Fruit fly (Drosophila melanogaster) whole organism, embryonic: ENCODE results near the gene Phyhd1.
A peak's percentile ranks its signal among the peaks of the same experiment; 100 is the strongest.

Experiments
- ATbp ChIP-seq: fragments of 200-800 bp; sonication (Bioruptor generic); optimal IDR thresholded peaks from 2 replicates; lab custom pipeline; 2017; ENCODE audit warnings: missing biosample characterization, mild to moderate bottlenecking, missing genetic modification characterization, missing genetic modification reagents
- Bgb ChIP-seq: fragments of 200-800 bp; sonication (Bioruptor generic); IDR thresholded peaks from 2 replicates; pipeline ENCODE4 v1.3.6; 2022; ENCODE audit warnings: missing biosample characterization, missing genetic modification characterization; ENCODE audit not compliant: partially characterized antibody
- CG10431 ChIP-seq: fragments of 200-800 bp; sonication (Bioruptor generic); optimal IDR thresholded peaks from 3 replicates; lab custom pipeline; 2018; ENCODE audit warnings: missing biosample characterization, mild to moderate bottlenecking, missing genetic modification characterization
- CG10543 ChIP-seq: fragments of 200-800 bp; sonication (Bioruptor generic); optimal IDR thresholded peaks from 3 replicates; lab custom pipeline; 2017; ENCODE audit warnings: missing biosample characterization, mild to moderate bottlenecking, missing genetic modification characterization, moderate library complexity
- CG10979 ChIP-seq: fragments of 200-800 bp; sonication (Bioruptor generic); optimal IDR thresholded peaks from 2 replicates; lab custom pipeline; 2018; ENCODE audit warnings: missing biosample characterization, mild to moderate bottlenecking, missing genetic modification characterization, moderate library complexity
- CG11456 ChIP-seq: fragments of 200-800 bp; sonication (Bioruptor generic); IDR thresholded peaks from 3 replicates; pipeline ENCODE4 v1.3.6; 2022; ENCODE audit warnings: missing biosample characterization, missing genetic modification characterization
- CG11560 ChIP-seq: fragments of 200-800 bp; sonication (Bioruptor generic); IDR thresholded peaks from 3 replicates; pipeline ENCODE4 v1.3.6; 2022; ENCODE audit warnings: missing biosample characterization, missing genetic modification characterization
- CG12071 ChIP-seq: fragments of 200-800 bp; sonication (Bioruptor generic); optimal IDR thresholded peaks from 3 replicates; lab custom pipeline; 2018; ENCODE audit warnings: missing biosample characterization, mild to moderate bottlenecking, missing genetic modification characterization
- CG1529 ChIP-seq: fragments of 200-800 bp; sonication (Bioruptor generic); optimal IDR thresholded peaks from 3 replicates; lab custom pipeline; 2018; ENCODE audit warnings: missing biosample characterization, missing genetic modification characterization
- CG15514 ChIP-seq: fragments of 200-800 bp; sonication (Bioruptor generic); optimal IDR thresholded peaks from 3 replicates; lab custom pipeline; 2017; ENCODE audit warnings: missing biosample characterization, missing genetic modification characterization, mild to moderate bottlenecking, moderate library complexity, missing genetic modification reagents
- CG16813 ChIP-seq: fragments of 200-800 bp; sonication (Bioruptor generic); IDR thresholded peaks from 3 replicates; pipeline ENCODE4 v1.3.6; 2022; ENCODE audit warnings: missing biosample characterization, missing genetic modification characterization; ENCODE audit not compliant: partially characterized antibody
- CG17328 ChIP-seq: fragments of 200-800 bp; sonication (Bioruptor generic); IDR thresholded peaks from 2 replicates; pipeline ENCODE4 v1.3.6; 2022; ENCODE audit warnings: missing biosample characterization, missing genetic modification characterization
- CG2120 ChIP-seq: fragments of 200-800 bp; sonication (Bioruptor generic); optimal IDR thresholded peaks from 3 replicates; lab custom pipeline; 2016; ENCODE audit warnings: missing biosample characterization, missing genetic modification characterization
- CG31224 ChIP-seq: fragments of 200-800 bp; sonication (Bioruptor generic); IDR thresholded peaks from 2 replicates; pipeline ENCODE4 v1.3.6; 2022; ENCODE audit warnings: missing biosample characterization, missing genetic modification characterization
- CG32767 ChIP-seq: fragments of 200-800 bp; sonication (Bioruptor generic); IDR thresholded peaks from 2 replicates; pipeline ENCODE4 v1.3.6; 2022; ENCODE audit warnings: missing biosample characterization, missing genetic modification characterization
- CG32772 ChIP-seq: fragments of 200-800 bp; sonication (Bioruptor generic); IDR thresholded peaks from 2 replicates; pipeline ENCODE4 v1.3.6; 2022; ENCODE audit warnings: missing biosample characterization, missing genetic modification characterization
- CG34224 ChIP-seq: fragments of 200-800 bp; sonication (Bioruptor generic); IDR thresholded peaks from 3 replicates; pipeline ENCODE4 v1.3.6; 2022; ENCODE audit warnings: missing biosample characterization, missing genetic modification characterization; ENCODE audit not compliant: partially characterized antibody
- CG3995 ChIP-seq: fragments of 200-800 bp; sonication (Bioruptor generic); optimal IDR thresholded peaks from 3 replicates; lab custom pipeline; 2016; ENCODE audit warnings: missing biosample characterization, missing genetic modification characterization
- CG4360 ChIP-seq: fragments of 200-800 bp; sonication (Bioruptor generic); IDR thresholded peaks from 2 replicates; pipeline ENCODE4 v1.3.6; 2022; ENCODE audit warnings: missing biosample characterization, missing genetic modification characterization
- CG4854 ChIP-seq: fragments of 200-800 bp; sonication (Bioruptor generic); optimal IDR thresholded peaks from 2 replicates; lab custom pipeline; 2016; ENCODE audit warnings: missing biosample characterization, missing genetic modification characterization, inconsistent platforms
- CG5953 ChIP-seq: fragments of 200-800 bp; sonication (Bioruptor generic); IDR thresholded peaks from 2 replicates; pipeline ENCODE4 v1.3.6; 2022; ENCODE audit warnings: missing biosample characterization, missing genetic modification characterization
- CG6683 ChIP-seq: fragments of 200-800 bp; sonication (Bioruptor generic); optimal IDR thresholded peaks from 2 replicates; lab custom pipeline; 2017; ENCODE audit warnings: missing biosample characterization, mild to moderate bottlenecking, missing genetic modification characterization, missing genetic modification reagents
- CG7839 ChIP-seq: fragments of 200-800 bp; sonication (Bioruptor generic); optimal IDR thresholded peaks from 3 replicates; lab custom pipeline; 2018; ENCODE audit warnings: missing biosample characterization, mild to moderate bottlenecking, missing genetic modification characterization, moderate library complexity
- CG9797 ChIP-seq: fragments of 200-800 bp; sonication (Bioruptor generic); optimal IDR thresholded peaks from 3 replicates; lab custom pipeline; 2018; ENCODE audit warnings: missing biosample characterization, mild to moderate bottlenecking, missing genetic modification characterization
- Doc2 ChIP-seq: fragments of 200-800 bp; sonication (Bioruptor generic); IDR thresholded peaks from 2 replicates; pipeline ENCODE4 v1.3.6; 2022; ENCODE audit warnings: missing biosample characterization, missing genetic modification characterization
- ERR ChIP-seq: fragments of 200-800 bp; sonication (Bioruptor generic); optimal IDR thresholded peaks from 2 replicates; lab custom pipeline; 2016; ENCODE audit warnings: missing biosample characterization, missing genetic modification characterization
- HmgZ ChIP-seq: fragments of 200-800 bp; sonication (Bioruptor generic); optimal IDR thresholded peaks from 2 replicates; lab custom pipeline; 2018; ENCODE audit warnings: missing biosample characterization, mild to moderate bottlenecking, missing genetic modification characterization
- NfI ChIP-seq: fragments of 200-800 bp; sonication (Bioruptor generic); optimal IDR thresholded peaks from 3 replicates; lab custom pipeline; 2018; ENCODE audit warnings: missing biosample characterization, mild to moderate bottlenecking, missing genetic modification characterization, moderate library complexity
- Sin3A ChIP-seq: fragments of >200 bp; optimal IDR thresholded peaks from 2 replicates; lab custom pipeline; 2018
- Sry-δ ChIP-seq: fragments of 200-800 bp; sonication (Bioruptor generic); optimal IDR thresholded peaks from 2 replicates; lab custom pipeline; 2016; ENCODE audit warnings: missing biosample characterization, missing genetic modification characterization
- YL-1 ChIP-seq: fragments of 200-800 bp; sonication (Bioruptor generic); optimal IDR thresholded peaks from 3 replicates; lab custom pipeline; 2017; ENCODE audit warnings: missing biosample characterization, mild to moderate bottlenecking, missing genetic modification characterization
- abd-A ChIP-seq: fragments of 200-800 bp; sonication (Bioruptor generic); optimal IDR thresholded peaks from 3 replicates; lab custom pipeline; 2019; ENCODE audit warnings: missing biosample characterization, mild to moderate bottlenecking, missing genetic modification characterization, moderate library complexity
- ash1 ChIP-seq: fragments of 200-800 bp; sonication (Bioruptor generic); optimal IDR thresholded peaks from 2 replicates; lab custom pipeline; 2018; ENCODE audit warnings: missing biosample characterization, mild to moderate bottlenecking, missing genetic modification characterization
- bbx ChIP-seq: fragments of 200-800 bp; sonication (Bioruptor generic); IDR thresholded peaks from 2 replicates; pipeline ENCODE4 v1.3.6; 2022; ENCODE audit warnings: missing biosample characterization, missing genetic modification characterization; ENCODE audit not compliant: partially characterized antibody
- cas ChIP-seq: fragments of 200-800 bp; sonication (Bioruptor generic); IDR thresholded peaks from 2 replicates; pipeline ENCODE4 v1.3.6; 2022; ENCODE audit warnings: missing biosample characterization, missing genetic modification characterization
- caup ChIP-seq: fragments of 200-800 bp; sonication (Bioruptor generic); optimal IDR thresholded peaks from 3 replicates; lab custom pipeline; 2017; ENCODE audit warnings: missing biosample characterization, mild to moderate bottlenecking, missing genetic modification characterization, moderate library complexity; ENCODE audit not compliant: severe bottlenecking
- crc ChIP-seq: fragments of 200-800 bp; sonication (Bioruptor generic); optimal IDR thresholded peaks from 2 replicates; lab custom pipeline; 2016; ENCODE audit warnings: missing biosample characterization, missing genetic modification characterization
- croc ChIP-seq: fragments of 200-800 bp; sonication (Bioruptor generic); conservative IDR thresholded peaks from 3 replicates; pipeline ENCODE4 v1.3.6; 2022; ENCODE audit warnings: missing biosample characterization, missing genetic modification characterization
- crp ChIP-seq, 2 experiments: fragments of 200-800 bp; sonication (Bioruptor generic); optimal IDR thresholded peaks; 2 replicates in 1 of 2; 3 replicates in 1 of 2; lab custom pipeline; 2017; ENCODE audit warnings: missing biosample characterization in 2 of 2, missing genetic modification characterization in 2 of 2, mild to moderate bottlenecking in 1 of 2, moderate library complexity in 1 of 2
- fd64A ChIP-seq: fragments of 200-800 bp; sonication (Bioruptor generic); optimal IDR thresholded peaks from 3 replicates; lab custom pipeline; 2018; ENCODE audit warnings: missing biosample characterization, mild to moderate bottlenecking, missing genetic modification characterization
- knrl ChIP-seq: fragments of 200-800 bp; sonication (Bioruptor generic); IDR thresholded peaks from 3 replicates; pipeline ENCODE4 v1.3.6; 2022; ENCODE audit warnings: missing biosample characterization, missing genetic modification characterization; ENCODE audit not compliant: partially characterized antibody
- lmd ChIP-seq: fragments of 200-800 bp; sonication (Bioruptor generic); IDR thresholded peaks from 2 replicates; pipeline ENCODE4 v1.3.6; 2022; ENCODE audit warnings: missing biosample characterization, missing genetic modification characterization
- mam ChIP-seq: fragments of 200-800 bp; sonication (Bioruptor generic); optimal IDR thresholded peaks from 3 replicates; lab custom pipeline; 2016; ENCODE audit warnings: missing biosample characterization, missing genetic modification characterization
- mld ChIP-seq: fragments of 200-800 bp; sonication (Bioruptor generic); IDR thresholded peaks from 3 replicates; pipeline ENCODE4 v1.3.6; 2022; ENCODE audit warnings: missing biosample characterization, missing genetic modification characterization; ENCODE audit not compliant: partially characterized antibody
- run ChIP-seq: fragments of 200-800 bp; sonication (Bioruptor generic); optimal IDR thresholded peaks from 3 replicates; lab custom pipeline; 2018; ENCODE audit warnings: missing biosample characterization, mild to moderate bottlenecking, missing genetic modification characterization
- schlank ChIP-seq: fragments of 200-800 bp; sonication (Bioruptor generic); optimal IDR thresholded peaks from 2 replicates; lab custom pipeline; 2018; ENCODE audit warnings: missing biosample characterization, mild to moderate bottlenecking, missing genetic modification characterization
- sim ChIP-seq: fragments of 200-800 bp; sonication (Bioruptor generic); IDR thresholded peaks from 2 replicates; pipeline ENCODE4 v1.3.6; 2022; ENCODE audit warnings: missing biosample characterization, missing genetic modification characterization
- slp2 ChIP-seq: fragments of 200-800 bp; sonication (Bioruptor generic); optimal IDR thresholded peaks from 2 replicates; lab custom pipeline; 2016; ENCODE audit warnings: missing biosample characterization, missing genetic modification characterization
- stc ChIP-seq: fragments of 200-800 bp; sonication (Bioruptor generic); IDR thresholded peaks from 2 replicates; pipeline ENCODE4 v1.3.6; 2022; ENCODE audit warnings: missing biosample characterization, missing genetic modification characterization
- vnd ChIP-seq: fragments of 200-800 bp; sonication (Bioruptor generic); IDR thresholded peaks from 3 replicates; pipeline ENCODE4 v1.3.6; 2022; ENCODE audit warnings: missing biosample characterization, missing genetic modification characterization; ENCODE audit not compliant: partially characterized antibody
- wek ChIP-seq: fragments of 200-800 bp; sonication (Bioruptor generic); optimal IDR thresholded peaks from 3 replicates; lab custom pipeline; 2018; ENCODE audit warnings: missing biosample characterization, mild to moderate bottlenecking, missing genetic modification characterization, moderate library complexity

The Phyhd1 gene

DNA sequence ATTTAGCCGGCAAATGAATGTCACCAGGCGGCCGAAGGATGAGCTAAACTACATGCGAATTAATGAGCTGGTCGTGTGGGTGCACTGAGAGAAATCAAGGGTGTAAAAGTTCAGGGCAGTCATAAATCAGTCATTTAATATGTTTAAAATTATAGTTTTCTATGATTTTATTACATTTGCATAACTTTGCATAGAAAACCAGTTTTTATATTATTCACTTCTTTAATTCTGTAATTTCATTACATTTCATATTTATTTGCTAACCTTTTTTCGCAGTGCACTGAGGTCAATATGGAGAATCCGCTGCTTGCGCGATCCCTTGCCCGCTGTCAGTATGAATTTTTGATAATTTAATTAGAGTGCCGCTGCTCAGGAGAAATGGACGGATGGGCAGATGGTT lies 39.4 kb downstream of the Phyhd1 start (continued):
- no peak for TF ChIP-seq crp (GFP tag; optimal IDR thresholded peaks at IDR 0.05; lab: Kevin White, UChicago)
- no peak for TF ChIP-seq abd-A
- no peak for TF ChIP-seq sim
- no peak for TF ChIP-seq bbx (GFP tag; lab: Robert Waterston, UW)
- TF ChIP-seq crc (GFP tag; lab: Kevin White, UChicago): no peak
- TF ChIP-seq CG2120: no peak
- TF ChIP-seq croc (GFP tag; lab: Robert Waterston, UW): no peak
- TF ChIP-seq HmgZ (tag; lab: Kevin White, UChicago): no peak
- no peak for TF ChIP-seq mld (GFP tag; lab: Robert Waterston, UW)
- no peak for TF ChIP-seq CG3995 (GFP tag; lab: Kevin White, UChicago)
- no peak for TF ChIP-seq slp2 (GFP tag; lab: Kevin White, UChicago)
- TF ChIP-seq YL-1 (GFP tag; lab: Kevin White, UChicago): no peak
- no peak for TF ChIP-seq Sin3A (lab: Kevin White, UChicago)
- no peak for TF ChIP-seq schlank (tag; lab: Kevin White, UChicago)
- no peak for TF ChIP-seq caup
- TF ChIP-seq CG10543 (GFP tag; lab: Kevin White, UChicago): no peak
- TF ChIP-seq CG17328: peak; percentile 54; the same call in 1 of the 2 replicates
- no peak for TF ChIP-seq CG31224 (GFP tag; lab: Robert Waterston, UW)
- peak; percentile 73 for TF ChIP-seq CG10979 (tag; lab: Kevin White, UChicago)
- TF ChIP-seq CG12071: no peak
- TF ChIP-seq mam (GFP tag; lab: Kevin White, UChicago): no peak
- TF ChIP-seq CG34224: no peak
- TF ChIP-seq CG4854 (GFP tag; lab: Kevin White, UChicago): no peak
- no peak for TF ChIP-seq CG11456 (GFP tag; lab: Robert Waterston, UW)
- TF ChIP-seq ATbp (GFP tag; lab: Kevin White, UChicago): no peak
- no peak for TF ChIP-seq cas (GFP tag; lab: Robert Waterston, UW)
- no peak for TF ChIP-seq CG16813 (GFP tag; lab: Robert Waterston, UW)
- no peak for TF ChIP-seq Doc2 (GFP tag; lab: Robert Waterston, UW)
- TF ChIP-seq CG32767 (GFP tag; lab: Robert Waterston, UW): 0 out of 2 replicates have a peak, but pooled peaks have one; percentile 29
- peak; percentile 5 for TF ChIP-seq CG1529
- TF ChIP-seq CG9797 (GFP tag; lab: Kevin White, UChicago): no peak
- no peak for TF ChIP-seq stc
- no peak for TF ChIP-seq CG11560 (tag; lab: Robert Waterston, UW)
- no peak for TF ChIP-seq NfI (GFP tag; lab: Kevin White, UChicago)
- TF ChIP-seq CG4360 (GFP tag; lab: Robert Waterston, UW): no peak
- TF ChIP-seq ash1 (GFP tag; lab: Kevin White, UChicago): no peak
- no peak for TF ChIP-seq lmd (GFP tag; lab: Robert Waterston, UW)
- no peak for TF ChIP-seq CG5953
- no peak for TF ChIP-seq Bgb (GFP tag; lab: Robert Waterston, UW)
- TF ChIP-seq CG32772 (GFP tag; lab: Robert Waterston, UW): 0 out of 2 replicates have a peak, but pooled peaks have one; percentile 14
- no peak for TF ChIP-seq CG6683 (GFP tag; lab: Kevin White, UChicago)
- TF ChIP-seq wek (GFP tag; lab: Kevin White, UChicago): no peak
- TF ChIP-seq fd64A: no peak
- peak; percentile 56 for TF ChIP-seq CG7839
- TF ChIP-seq CG15514 (GFP tag; lab: Kevin White, UChicago): no peak
- TF ChIP-seq knrl (GFP tag; lab: Robert Waterston, UW): no peak
- no peak for TF ChIP-seq CG10431 (GFP tag; lab: Kevin White, UChicago)
- TF ChIP-seq vnd (GFP tag; lab: Robert Waterston, UW): no peak
- no peak for TF ChIP-seq ERR
- no peak for TF ChIP-seq Sry-δ (GFP tag; lab: Kevin White, UChicago)
- TF ChIP-seq run (tag; lab: Kevin White, UChicago): no peak
